Fruit fly (Drosophila melanogaster) whole organism, embryonic: ENCODE measurements around the gene Lcp65Aa.

ENCODE experiments used
- Abd-B ChIP-seq: fragments of 200-800 bp; sonication (Bioruptor generic); optimal IDR thresholded peaks from 2 replicates; lab custom pipeline; 2018; ENCODE audit warnings: missing biosample characterization, mild to moderate bottlenecking, missing genetic modification characterization, moderate library complexity
- Awh ChIP-seq: fragments of 200-800 bp; sonication (Bioruptor generic); IDR thresholded peaks from 2 replicates; pipeline ENCODE4, ENCODE4 v1.3.6; 2022; ENCODE audit warnings: missing biosample characterization, missing genetic modification characterization
- B-H2 ChIP-seq: fragments of 200-800 bp; sonication (Bioruptor generic); optimal IDR thresholded peaks from 2 replicates; lab custom pipeline; 2018; ENCODE audit warnings: missing biosample characterization, mild to moderate bottlenecking, missing genetic modification characterization
- C15 ChIP-seq: fragments of 200-800 bp; sonication (Bioruptor generic); IDR thresholded peaks from 3 replicates; pipeline ENCODE4 v1.3.6; 2022; ENCODE audit warnings: missing biosample characterization, missing genetic modification characterization
- CG1024 ChIP-seq: fragments of 200-800 bp; sonication (Bioruptor generic); IDR thresholded peaks from 2 replicates; pipeline ENCODE4 v1.3.6; 2022; ENCODE audit warnings: missing biosample characterization, missing genetic modification characterization
- CG10366 ChIP-seq: fragments of 200-800 bp; sonication (Bioruptor generic); IDR thresholded peaks from 2 replicates; pipeline ENCODE4 v1.3.6; 2022; ENCODE audit warnings: missing biosample characterization, missing genetic modification characterization
- CG10565 ChIP-seq: fragments of 200-800 bp; sonication (Bioruptor generic); optimal IDR thresholded peaks from 3 replicates; lab custom pipeline; 2016; ENCODE audit warnings: missing biosample characterization, mild to moderate bottlenecking, missing genetic modification characterization
- CG12071 ChIP-seq: fragments of 200-800 bp; sonication (Bioruptor generic); optimal IDR thresholded peaks from 3 replicates; lab custom pipeline; 2018; ENCODE audit warnings: missing biosample characterization, mild to moderate bottlenecking, missing genetic modification characterization
- CG12219 ChIP-seq: fragments of 200-800 bp; sonication (Bioruptor generic); optimal IDR thresholded peaks from 3 replicates; lab custom pipeline; 2018; ENCODE audit warnings: missing biosample characterization, mild to moderate bottlenecking, missing genetic modification characterization
- CG12299 ChIP-seq: fragments of 200-800 bp; sonication (Bioruptor generic); optimal IDR thresholded peaks from 2 replicates; lab custom pipeline; 2018; ENCODE audit warnings: missing biosample characterization, mild to moderate bottlenecking, missing genetic modification characterization
- CG13624 ChIP-seq: fragments of 200-800 bp; sonication (Bioruptor generic); optimal IDR thresholded peaks from 2 replicates; lab custom pipeline; 2016; ENCODE audit warnings: missing biosample characterization, missing genetic modification characterization
- CG14441 ChIP-seq: fragments of 200-800 bp; sonication (Bioruptor generic); IDR thresholded peaks from 2 replicates; pipeline ENCODE4 v1.3.6; 2022; ENCODE audit warnings: missing biosample characterization, missing genetic modification characterization
- CG17186 ChIP-seq: fragments of 200-800 bp; sonication (Bioruptor generic); optimal IDR thresholded peaks from 3 replicates; lab custom pipeline; 2017; ENCODE audit warnings: missing biosample characterization, missing genetic modification reagents, missing genetic modification characterization
- CG3065 ChIP-seq: fragments of 200-800 bp; sonication (Bioruptor generic); optimal IDR thresholded peaks from 2 replicates; lab custom pipeline; 2016; ENCODE audit warnings: missing biosample characterization, missing genetic modification characterization
- CG4617 ChIP-seq: fragments of 200-800 bp; sonication (Bioruptor generic); optimal IDR thresholded peaks from 3 replicates; lab custom pipeline; 2016; ENCODE audit warnings: missing biosample characterization, missing genetic modification characterization, borderline replicate concordance
- CG5180 ChIP-seq: fragments of 200-800 bp; sonication (Bioruptor generic); optimal IDR thresholded peaks from 3 replicates; lab custom pipeline; 2017; ENCODE audit warnings: missing biosample characterization, missing genetic modification characterization, mild to moderate bottlenecking, moderate library complexity, missing genetic modification reagents
- CG6175 ChIP-seq: fragments of 200-800 bp; sonication (Bioruptor generic); IDR thresholded peaks from 3 replicates; pipeline ENCODE4 v1.3.6; 2022; ENCODE audit warnings: missing biosample characterization, missing genetic modification characterization
- CG6272 ChIP-seq: fragments of 200-800 bp; sonication (Bioruptor generic); IDR thresholded peaks from 2 replicates; pipeline ENCODE4 v1.3.6; 2022; ENCODE audit warnings: missing biosample characterization, missing genetic modification characterization
- CG8359 ChIP-seq: fragments of 200-800 bp; sonication (Bioruptor generic); optimal IDR thresholded peaks from 2 replicates; lab custom pipeline; 2017; ENCODE audit warnings: missing biosample characterization, mild to moderate bottlenecking, missing genetic modification characterization, borderline replicate concordance
- CG8478 ChIP-seq: fragments of >200 bp; optimal IDR thresholded peaks from 2 replicates; lab custom pipeline; 2018
- CTCF ChIP-seq: fragments of 200-800 bp; sonication (Bioruptor generic); optimal IDR thresholded peaks from 2 replicates; lab custom pipeline; 2017; ENCODE audit warnings: missing biosample characterization, mild to moderate bottlenecking, missing genetic modification characterization, moderate library complexity
- CkIIα-i1 ChIP-seq: fragments of 200-800 bp; sonication (Bioruptor generic); IDR thresholded peaks from 2 replicates; pipeline ENCODE4 v1.3.6; 2022; ENCODE audit warnings: missing biosample characterization, missing genetic modification characterization
- Dbx ChIP-seq: fragments of 200-800 bp; sonication (Bioruptor generic); IDR thresholded peaks from 3 replicates; pipeline ENCODE4 v1.3.6; 2022; ENCODE audit warnings: missing biosample characterization, missing genetic modification characterization
- H15 ChIP-seq: fragments of 200-800 bp; sonication (Bioruptor generic); IDR thresholded peaks from 3 replicates; pipeline ENCODE4 v1.3.6; 2022; ENCODE audit warnings: missing biosample characterization, missing genetic modification characterization
- HLH4C ChIP-seq: fragments of 200-800 bp; sonication (Bioruptor generic); IDR thresholded peaks from 3 replicates; pipeline ENCODE4 v1.3.6; 2022; ENCODE audit warnings: missing biosample characterization, missing genetic modification characterization; ENCODE audit not compliant: partially characterized antibody
- Hr78 ChIP-seq, 2 experiments: fragments of 200-800 bp in 1 of 2; fragments of >200 bp in 1 of 2; sonication (Bioruptor generic) in 1 of 2; optimal IDR thresholded peaks; 2 replicates each; lab custom pipeline; 2017 to 2019; ENCODE audit warnings: missing biosample characterization in 2 of 2, missing genetic modification characterization in 2 of 2, mild to moderate bottlenecking in 1 of 2, moderate library complexity in 1 of 2
- Poxn ChIP-seq: fragments of 200-800 bp; sonication (Bioruptor generic); IDR thresholded peaks from 2 replicates; pipeline ENCODE4 v1.3.6; 2022; ENCODE audit warnings: missing biosample characterization, missing genetic modification characterization
- Scr ChIP-seq: fragments of 200-800 bp; sonication (Bioruptor generic); IDR thresholded peaks from 2 replicates; pipeline ENCODE4 v1.3.6; 2022; ENCODE audit warnings: missing biosample characterization, missing genetic modification characterization; ENCODE audit not compliant: partially characterized antibody
- Sox100B ChIP-seq: fragments of 200-800 bp; sonication (Bioruptor generic); optimal IDR thresholded peaks from 3 replicates; lab custom pipeline; 2018; ENCODE audit warnings: missing biosample characterization, mild to moderate bottlenecking, missing genetic modification characterization
- bab2 ChIP-seq: fragments of 200-800 bp; sonication (Bioruptor generic); optimal IDR thresholded peaks from 2 replicates; lab custom pipeline; 2016; ENCODE audit warnings: missing biosample characterization, missing genetic modification characterization
- bcd ChIP-seq: fragments of 200-800 bp; sonication (Bioruptor generic); optimal IDR thresholded peaks from 2 replicates; lab custom pipeline; 2017; ENCODE audit warnings: missing biosample characterization, mild to moderate bottlenecking, missing genetic modification characterization
- bowl ChIP-seq: fragments of 200-800 bp; sonication (Bioruptor generic); IDR thresholded peaks from 2 replicates; pipeline ENCODE4 v1.3.6; 2022; ENCODE audit warnings: missing biosample characterization, missing genetic modification characterization
- cas ChIP-seq: fragments of 200-800 bp; sonication (Bioruptor generic); IDR thresholded peaks from 2 replicates; pipeline ENCODE4 v1.3.6; 2022; ENCODE audit warnings: missing biosample characterization, missing genetic modification characterization
- cato ChIP-seq: fragments of 200-800 bp; sonication (Bioruptor generic); optimal IDR thresholded peaks from 2 replicates; lab custom pipeline; 2016; ENCODE audit warnings: missing biosample characterization, missing genetic modification characterization, borderline replicate concordance
- chinmo ChIP-seq: fragments of 200-800 bp; sonication (Bioruptor generic); IDR thresholded peaks from 4 replicates; pipeline ENCODE4 v1.3.6; 2022; ENCODE audit warnings: missing biosample characterization, missing genetic modification characterization; ENCODE audit not compliant: partially characterized antibody
- eyg ChIP-seq: fragments of 200-800 bp; sonication (Bioruptor generic); optimal IDR thresholded peaks from 3 replicates; lab custom pipeline; 2016; ENCODE audit warnings: missing biosample characterization, missing genetic modification characterization
- fd102C ChIP-seq: fragments of 200-800 bp; sonication (Bioruptor generic); optimal IDR thresholded peaks from 2 replicates; lab custom pipeline; 2018; ENCODE audit warnings: missing biosample characterization, mild to moderate bottlenecking, missing genetic modification characterization, moderate library complexity
- fu2 ChIP-seq: fragments of 200-800 bp; sonication (Bioruptor generic); optimal IDR thresholded peaks from 2 replicates; lab custom pipeline; 2016; ENCODE audit warnings: missing biosample characterization, missing genetic modification characterization
- hbn ChIP-seq: fragments of 200-800 bp; sonication (Bioruptor generic); IDR thresholded peaks from 2 replicates; pipeline ENCODE4 v1.3.6; 2022; ENCODE audit warnings: missing biosample characterization, missing genetic modification characterization; ENCODE audit not compliant: partially characterized antibody
- jing ChIP-seq: fragments of 200-800 bp; sonication (Bioruptor generic); optimal IDR thresholded peaks from 2 replicates; lab custom pipeline; 2018; ENCODE audit warnings: missing biosample characterization, mild to moderate bottlenecking, missing genetic modification characterization
- nom ChIP-seq: fragments of 200-800 bp; sonication (Bioruptor generic); optimal IDR thresholded peaks from 2 replicates; lab custom pipeline; 2017; ENCODE audit warnings: missing biosample characterization, missing genetic modification characterization, mild to moderate bottlenecking, moderate library complexity, missing genetic modification reagents
- psq ChIP-seq: fragments of 200-800 bp; sonication (Bioruptor generic); optimal IDR thresholded peaks from 2 replicates; lab custom pipeline; 2017; ENCODE audit warnings: missing biosample characterization, missing genetic modification characterization
- sd ChIP-seq: fragments of 200-800 bp; sonication (Bioruptor generic); optimal IDR thresholded peaks from 3 replicates; lab custom pipeline; 2018; ENCODE audit warnings: missing biosample characterization, mild to moderate bottlenecking, missing genetic modification characterization, moderate library complexity
- sens-2 ChIP-seq: fragments of 200-800 bp; sonication (Bioruptor generic); IDR thresholded peaks from 2 replicates; pipeline ENCODE4 v1.3.6; 2022; ENCODE audit warnings: missing biosample characterization, missing genetic modification characterization
- shn ChIP-seq: fragments of 200-800 bp; sonication (Bioruptor generic); optimal IDR thresholded peaks from 3 replicates; lab custom pipeline; 2016; ENCODE audit warnings: missing biosample characterization, missing genetic modification characterization
- sna ChIP-seq: fragments of 200-800 bp; sonication (Bioruptor generic); IDR thresholded peaks from 2 replicates; pipeline ENCODE4 v1.3.6; 2022; ENCODE audit warnings: missing biosample characterization, missing genetic modification characterization; ENCODE audit not compliant: partially characterized antibody
- toy ChIP-seq: fragments of 200-800 bp; sonication (Bioruptor generic); IDR thresholded peaks from 2 replicates; pipeline ENCODE4 v1.3.6; 2022; ENCODE audit warnings: missing biosample characterization, missing genetic modification characterization
- vnd ChIP-seq: fragments of 200-800 bp; sonication (Bioruptor generic); IDR thresholded peaks from 3 replicates; pipeline ENCODE4 v1.3.6; 2022; ENCODE audit warnings: missing biosample characterization, missing genetic modification characterization; ENCODE audit not compliant: partially characterized antibody
- wdn ChIP-seq: fragments of 200-800 bp; sonication (Bioruptor generic); IDR thresholded peaks from 2 replicates; pipeline ENCODE4 v1.3.6; 2022; ENCODE audit warnings: missing biosample characterization, missing genetic modification characterization
- zf30C ChIP-seq: fragments of 200-800 bp; sonication (Bioruptor generic); optimal IDR thresholded peaks from 3 replicates; lab custom pipeline; 2018; ENCODE audit warnings: missing biosample characterization, mild to moderate bottlenecking, missing genetic modification characterization

Lcp65Aa gene

dm6 chr3L:6157327-6158032, 6.4 kb downstream of the Lcp65Aa start, which contains the start of gene CG13297 (continued):
- no peak for TF ChIP-seq zf30C
- no peak for TF ChIP-seq fu2 (GFP tag; lab: Kevin White, UChicago)
- TF ChIP-seq psq (GFP tag; lab: Kevin White, UChicago) = no peak
- TF ChIP-seq wdn (GFP tag; lab: Robert Waterston, UW) = no peak
- no peak for TF ChIP-seq chinmo (GFP tag; lab: Robert Waterston, UW)
- TF ChIP-seq hbn (GFP tag; lab: Robert Waterston, UW) = no peak
- TF ChIP-seq CG12299 (tag; lab: Kevin White, UChicago) = peak; percentile 12
- TF ChIP-seq sna = no peak
- TF ChIP-seq Abd-B (GFP tag; lab: Kevin White, UChicago) = peak; percentile 53
- no peak for TF ChIP-seq CG4617
- TF ChIP-seq CkIIα-i1 = no peak
- no peak for TF ChIP-seq HLH4C
- no peak for TF ChIP-seq B-H2 (GFP tag; lab: Kevin White, UChicago)
- TF ChIP-seq Hr78 (GFP tag; optimal IDR thresholded peaks at IDR 0.05; lab: Kevin White, UChicago) = peak in 1 of 2 experiments; percentile 76
- TF ChIP-seq nom (GFP tag; lab: Kevin White, UChicago) = no peak
- TF ChIP-seq CG6272 (GFP tag; lab: Robert Waterston, UW) = no peak
- no peak for TF ChIP-seq Dbx
- no peak for TF ChIP-seq CG6175 (GFP tag; lab: Robert Waterston, UW)
- TF ChIP-seq Poxn (GFP tag; lab: Robert Waterston, UW) = no peak
- TF ChIP-seq fd102C (GFP tag; lab: Kevin White, UChicago) = no peak
- peak; percentile 63 for TF ChIP-seq CG5180 (GFP tag; lab: Kevin White, UChicago)
- peak; percentile 1 for TF ChIP-seq cato (GFP tag; lab: Kevin White, UChicago)
- TF ChIP-seq CG12071 = no peak
- peak; percentile 31 for TF ChIP-seq CG12219 (GFP tag; lab: Kevin White, UChicago)
- TF ChIP-seq CTCF = no peak
- TF ChIP-seq Scr (GFP tag; lab: Robert Waterston, UW) = no peak
- TF ChIP-seq CG10366 (GFP tag; lab: Robert Waterston, UW) = peak; percentile 61
- TF ChIP-seq bowl = no peak
- TF ChIP-seq bcd = peak; percentile 41
- no peak for TF ChIP-seq shn (GFP tag; lab: Kevin White, UChicago)
- no peak for TF ChIP-seq C15 (GFP tag; lab: Robert Waterston, UW)
- TF ChIP-seq Sox100B = peak; percentile 84
- no peak for TF ChIP-seq CG8478 (lab: Kevin White, UChicago)
- TF ChIP-seq CG17186 = no peak
- TF ChIP-seq CG14441 (GFP tag; lab: Robert Waterston, UW) = peak; percentile 60
- 0 out of 2 replicates have a peak, but pooled peaks have one; percentile 40 for TF ChIP-seq Awh (GFP tag; lab: Robert Waterston, UW)
- TF ChIP-seq sens-2 = no peak
- TF ChIP-seq sd (tag; lab: Kevin White, UChicago) = peak; percentile 5
- peak; percentile 36; the same call in 2 of the 3 replicates for TF ChIP-seq H15
- TF ChIP-seq CG1024 (GFP tag; lab: Robert Waterston, UW) = no peak
- TF ChIP-seq bab2 (GFP tag; lab: Kevin White, UChicago) = no peak
- TF ChIP-seq vnd = no peak
- peak; percentile 38 for TF ChIP-seq jing (GFP tag; lab: Kevin White, UChicago)
- no peak for TF ChIP-seq CG10565 (GFP tag; lab: Kevin White, UChicago)
- no peak for TF ChIP-seq toy (GFP tag; lab: Robert Waterston, UW)
- TF ChIP-seq CG3065 (GFP tag; lab: Kevin White, UChicago) = no peak
- no peak for TF ChIP-seq cas
- TF ChIP-seq CG13624 = no peak
- TF ChIP-seq CG8359 = no peak
- no peak for TF ChIP-seq eyg
